Fruit fly (Drosophila melanogaster): Measurements from ENCODE around the gene CG18558.

Gene CG18558

dm6 chr2L:2830341-2830800 lies 13.9 kb downstream of the CG18558 start (continued):
- TF ChIP-seq CG6175 (GFP tag; IDR thresholded peaks at IDR 0.05) (no peak), dmrt99B (tag; optimal IDR thresholded peaks at IDR 0.05) (peak; percentile 93), Gug (GFP tag; IDR thresholded peaks at IDR 0.05) (peak; percentile 46; the same call in 2 of the 4 replicates), Side (GFP tag; optimal IDR thresholded peaks at IDR 0.05) (peak; percentile 47), Dek (tag; optimal IDR thresholded peaks at IDR 0.05) (peak; percentile 76), pzg (GFP tag; optimal IDR thresholded peaks at IDR 0.05) (no peak), CG16779 (GFP tag; IDR thresholded peaks at IDR 0.05) (no peak), tgo (GFP tag; IDR thresholded peaks at IDR 0.05) (peak; percentile 70), CG18476 (GFP tag; optimal IDR thresholded peaks at IDR 0.05) (peak; percentile 86), gsb-n (tag; optimal IDR thresholded peaks at IDR 0.05) (peak; percentile 86), tx (GFP tag; optimal IDR thresholded peaks at IDR 0.05) (peak; percentile 17), CG8290 (GFP tag; optimal IDR thresholded peaks at IDR 0.05) (peak; percentile 67), CG8290 (tag; optimal IDR thresholded peaks at IDR 0.05) (peak in 1 of 2 experiments; percentile 40), repo (GFP tag; optimal IDR thresholded peaks at IDR 0.05) (peak; percentile 22), pb (GFP tag; optimal IDR thresholded peaks at IDR 0.05) (no peak), CG34224 (GFP tag; IDR thresholded peaks at IDR 0.05; ENCODE audit: partially characterized antibody) (no peak), CG4854 (GFP tag; optimal IDR thresholded peaks at IDR 0.05) (peak; percentile 76), Hsf (GFP tag; optimal IDR thresholded peaks at IDR 0.05) (peak; percentile 79), peb (GFP tag; IDR thresholded peaks at IDR 0.05) (peak; percentile 64), Sry-β (GFP tag; optimal IDR thresholded peaks at IDR 0.05) (peak; percentile 46), Mrtf (GFP tag; IDR thresholded peaks at IDR 0.05) (peak; percentile 41; the same call in 1 of the 3 replicates), CG12942 (GFP tag; optimal IDR thresholded peaks at IDR 0.05) (peak; percentile 61), psq (GFP tag; optimal IDR thresholded peaks at IDR 0.05) (no peak), CG6854 (GFP tag; optimal IDR thresholded peaks at IDR 0.05) (peak; percentile 85), Fer2 (tag; optimal IDR thresholded peaks at IDR 0.05) (peak; percentile 63), Rfx (GFP tag; IDR thresholded peaks at IDR 0.05) (peak; percentile 66), her (GFP tag; optimal IDR thresholded peaks at IDR 0.05) (no peak), tup (GFP tag; optimal IDR thresholded peaks at IDR 0.05) (peak; percentile 62), Hand (GFP tag; optimal IDR thresholded peaks at IDR 0.05) (peak; percentile 73), CG17359 (tag; optimal IDR thresholded peaks at IDR 0.05) (peak; percentile 80), CG1602 (GFP tag; optimal IDR thresholded peaks at IDR 0.05) (peak; percentile 85), zen (tag; optimal IDR thresholded peaks at IDR 0.05) (peak; percentile 65), D19A (tag; optimal IDR thresholded peaks at IDR 0.05) (peak; percentile 89)

- no peak for TF ChIP-seq NC2β (GFP tag; optimal IDR thresholded peaks at IDR 0.05)
- TF ChIP-seq cg (GFP tag; optimal IDR thresholded peaks at IDR 0.05) = peak; percentile 87
- no peak for TF ChIP-seq Hand (GFP tag; optimal IDR thresholded peaks at IDR 0.05)
- TF ChIP-seq sug (tag; optimal IDR thresholded peaks at IDR 0.05) = no peak
- TF ChIP-seq psq (GFP tag; optimal IDR thresholded peaks at IDR 0.05) = peak; percentile 70
- TF ChIP-seq CG34224 (GFP tag; IDR thresholded peaks at IDR 0.05; ENCODE audit: partially characterized antibody) = 0 out of 3 replicates have a peak, but pooled peaks have one; percentile 15
- no peak for TF ChIP-seq CG9437 (GFP tag; optimal IDR thresholded peaks at IDR 0.05)
- peak; percentile 48; the same call in 1 of the 3 replicates for TF ChIP-seq Opbp (GFP tag; IDR thresholded peaks at IDR 0.05; ENCODE audit: partially characterized antibody)
- TF ChIP-seq eyg (GFP tag; optimal IDR thresholded peaks at IDR 0.05) = no peak
- peak; percentile 21; the same call in 1 of the 2 replicates for TF ChIP-seq Bgb (GFP tag; IDR thresholded peaks at IDR 0.05; ENCODE audit: partially characterized antibody)
- no peak for TF ChIP-seq Ptx1 (GFP tag; IDR thresholded peaks at IDR 0.05)
- TF ChIP-seq CG6175 (GFP tag; IDR thresholded peaks at IDR 0.05) = no peak
- TF ChIP-seq CG34422 (GFP tag; IDR thresholded peaks at IDR 0.05) = no peak; the same call in 2 of the 3 replicates
- TF ChIP-seq CG12769 (tag; optimal IDR thresholded peaks at IDR 0.05) = peak; percentile 76
- no peak for TF ChIP-seq Awh (GFP tag; IDR thresholded peaks at IDR 0.05)
- peak; percentile 35; the same call in 2 of the 3 replicates for TF ChIP-seq zen2 (GFP tag; IDR thresholded peaks at IDR 0.05; ENCODE audit: partially characterized antibody)
- TF ChIP-seq unc-4 (GFP tag; IDR thresholded peaks at IDR 0.05; ENCODE audit: partially characterized antibody) = 0 out of 2 replicates have a peak, but pooled peaks have one; percentile 18
- peak; percentile 14 for TF ChIP-seq dm (GFP tag; optimal IDR thresholded peaks at IDR 0.05)
- TF ChIP-seq CG9797 (GFP tag; optimal IDR thresholded peaks at IDR 0.05) = no peak
- peak; percentile 90 for TF ChIP-seq CG5180 (GFP tag; optimal IDR thresholded peaks at IDR 0.05)
Observed at dm6 chr2L:2829637-2830340, 14.5 kb downstream of the CG18558 start, which contains the start of gene Duox. Duox (minus strand) TSS chr2L:2830248.
